Worm (Caenorhabditis elegans) whole organism, early embryonic: ENCODE data around the gene srv-6.

ENCODE experiments used
- B0310.2 ChIP-seq: sonication (generic microtip); optimal IDR thresholded peaks from 2 replicates; lab custom pipeline; 2016; ENCODE audit warnings: mild to moderate bottlenecking, missing genetic modification characterization, missing compliant biosample characterization
- F13C5.2 ChIP-seq: sonication (generic microtip); optimal IDR thresholded peaks from 2 replicates; lab custom pipeline; 2017; ENCODE audit warnings: mild to moderate bottlenecking, missing genetic modification characterization, inconsistent platforms, missing compliant biosample characterization
- aly-1 ChIP-seq: sonication (generic microtip); optimal IDR thresholded peaks from 2 replicates; lab custom pipeline; 2016; ENCODE audit warnings: missing genetic modification characterization, missing compliant biosample characterization
- ama-1 ChIP-seq: fragments of 150-350 bp; optimal IDR thresholded peaks from 2 replicates; lab custom pipeline; 2014
- ceh-13 ChIP-seq: fragments of 200-800 bp; sonication (Bioruptor generic); optimal IDR thresholded peaks from 2 replicates; lab custom pipeline; 2018; ENCODE audit warnings: mild to moderate bottlenecking, missing genetic modification characterization, missing compliant biosample characterization
- flt-1 ChIP-seq: fragments of 200-800 bp; sonication (Bioruptor generic); IDR thresholded peaks from 2 replicates; pipeline ENCODE4 v1.3.6; 2022; ENCODE audit warnings: missing genetic modification characterization, missing compliant biosample characterization
- hmbx-1 ChIP-seq: sonication (generic microtip); optimal IDR thresholded peaks from 2 replicates; lab custom pipeline; 2016; ENCODE audit warnings: mild to moderate bottlenecking, missing genetic modification characterization, missing compliant biosample characterization
- hmg-4 ChIP-seq: fragments of 200-800 bp; sonication (Bioruptor generic); optimal IDR thresholded peaks from 2 replicates; lab custom pipeline; 2018; ENCODE audit warnings: mild to moderate bottlenecking, missing genetic modification characterization, missing compliant biosample characterization
- hnd-1 ChIP-seq: sonication (generic microtip); optimal IDR thresholded peaks from 2 replicates; lab custom pipeline; 2016; ENCODE audit warnings: missing genetic modification characterization, missing compliant biosample characterization
- scrt-1 ChIP-seq: fragments of 200-800 bp; sonication (Bioruptor generic); IDR thresholded peaks from 2 replicates; pipeline ENCODE4 v1.3.6; 2022; ENCODE audit warnings: missing genetic modification characterization, missing compliant biosample characterization
- sea-1 ChIP-seq: fragments of 200-800 bp; sonication (Bioruptor generic); conservative IDR thresholded peaks from 2 replicates; pipeline ENCODE4 v1.3.6; 2022; ENCODE audit warnings: missing genetic modification characterization, missing compliant biosample characterization

ce11 chrX:4245124-4245523, 11.7 kb upstream of the srv-6 start:
- TF ChIP-seq ceh-13 (GFP tag; lab: Kevin White, UChicago) (no peak), ama-1 (lab: Kevin White, UChicago) (no peak), B0310.2 (no peak), flt-1 (no peak), F13C5.2 (tag; lab: Kevin White, UChicago) (no peak), aly-1 (tag; lab: Kevin White, UChicago) (no peak), hnd-1 (tag; lab: Kevin White, UChicago) (no peak), hmbx-1 (tag; lab: Kevin White, UChicago) (no peak), sea-1 (GFP tag; lab: Robert Waterston, UW) (no peak), hmg-4 (no peak), scrt-1 (no peak)
